Worm (Caenorhabditis elegans) whole organism, young adult: ENCODE measurements around the gene C48B4.3.

Experiments
- B0035.1 ChIP-seq: sonication (generic microtip); optimal IDR thresholded peaks from 2 replicates; lab custom pipeline; 2016; ENCODE audit warnings: missing genetic modification characterization, mild to moderate bottlenecking, missing compliant biosample characterization, missing genotype, missing genetic modification reagents
- C06A6.2 ChIP-seq: fragments of 200-800 bp; sonication (Bioruptor generic); conservative IDR thresholded peaks from 2 replicates; pipeline ENCODE4 v1.3.6; 2022; ENCODE audit warnings: missing genetic modification characterization, missing compliant biosample characterization
- D2030.7 ChIP-seq: fragments of 200-800 bp; sonication (Bioruptor generic); IDR thresholded peaks from 2 replicates; pipeline ENCODE4 v1.3.6; 2022; ENCODE audit warnings: missing genetic modification reagents, missing genetic modification characterization, missing compliant biosample characterization
- F10E7.11 ChIP-seq: sonication (generic microtip); optimal IDR thresholded peaks from 2 replicates; lab custom pipeline; 2017; ENCODE audit warnings: mild to moderate bottlenecking, missing genetic modification characterization, moderate library complexity, missing compliant biosample characterization
- F23B12.7 ChIP-seq: sonication (generic microtip); optimal IDR thresholded peaks from 2 replicates; lab custom pipeline; 2017; ENCODE audit warnings: missing genetic modification characterization, mild to moderate bottlenecking, missing compliant biosample characterization, antibody characterized with exemption, moderate library complexity; ENCODE audit not compliant: insufficient read depth
- F39B2.1 ChIP-seq: fragments of 200-800 bp; sonication (Bioruptor generic); IDR thresholded peaks from 2 replicates; pipeline ENCODE4 v1.3.6; 2022; ENCODE audit warnings: missing genetic modification reagents, missing genetic modification characterization, missing compliant biosample characterization
- F49E8.2 ChIP-seq: sonication (generic microtip); optimal IDR thresholded peaks from 3 replicates; lab custom pipeline; 2017; ENCODE audit warnings: missing genetic modification characterization, mild to moderate bottlenecking, missing compliant biosample characterization, antibody characterized with exemption, moderate library complexity; ENCODE audit not compliant: insufficient read depth
- F55B11.4 ChIP-seq: sonication (generic microtip); optimal IDR thresholded peaks from 2 replicates; lab custom pipeline; 2016; ENCODE audit warnings: missing compliant biosample characterization, missing genetic modification characterization, borderline replicate concordance; ENCODE audit not compliant: insufficient read depth
- F57C9.4 ChIP-seq: sonication (generic microtip); optimal IDR thresholded peaks from 2 replicates; lab custom pipeline; 2017; ENCODE audit warnings: mild to moderate bottlenecking, missing genetic modification characterization, missing compliant biosample characterization
- Y53G8AR.9 ChIP-seq: fragments of 200-800 bp; sonication (Bioruptor generic); conservative IDR thresholded peaks from 2 replicates; pipeline ENCODE4 v1.3.6; 2022; ENCODE audit warnings: missing genetic modification reagents, missing genetic modification characterization, missing compliant biosample characterization
- Y79H2A.3 ChIP-seq: fragments of 200-800 bp; sonication (Bioruptor generic); conservative IDR thresholded peaks from 2 replicates; pipeline ENCODE4 v1.3.6; 2022; ENCODE audit warnings: missing genetic modification reagents, missing genetic modification characterization, missing compliant biosample characterization
- attf-3 ChIP-seq: fragments of 200-800 bp; sonication (Bioruptor generic); conservative IDR thresholded peaks from 2 replicates; pipeline ENCODE4 v1.3.6; 2022; ENCODE audit warnings: missing genetic modification reagents, missing genetic modification characterization, missing compliant biosample characterization
- attf-5 ChIP-seq: fragments of 200-800 bp; sonication (Bioruptor generic); optimal IDR thresholded peaks from 2 replicates; lab custom pipeline; 2018; ENCODE audit warnings: mild to moderate bottlenecking, missing genetic modification characterization, missing compliant biosample characterization
- attf-6 ChIP-seq: fragments of 200-800 bp; sonication (Bioruptor generic); IDR thresholded peaks from 2 replicates; pipeline ENCODE4 v1.3.6; 2022; ENCODE audit warnings: missing genetic modification reagents, missing genetic modification characterization, missing compliant biosample characterization
- bed-1 ChIP-seq: fragments of 200-800 bp; sonication (Bioruptor generic); IDR thresholded peaks from 2 replicates; pipeline ENCODE4 v1.3.6; 2022; ENCODE audit warnings: missing genetic modification reagents, missing genetic modification characterization, missing compliant biosample characterization
- cebp-2 ChIP-seq: fragments of 200-800 bp; sonication (Bioruptor generic); IDR thresholded peaks from 2 replicates; pipeline ENCODE4 v1.3.6; 2022; ENCODE audit warnings: missing genetic modification characterization, missing compliant biosample characterization
- ceh-27 ChIP-seq: fragments of 200-800 bp; sonication (Bioruptor generic); optimal IDR thresholded peaks from 2 replicates; lab custom pipeline; 2018; ENCODE audit warnings: mild to moderate bottlenecking, missing genetic modification characterization, moderate library complexity, missing compliant biosample characterization
- ceh-58 ChIP-seq: fragments of 200-800 bp; sonication (Bioruptor generic); IDR thresholded peaks from 2 replicates; pipeline ENCODE4 v1.3.6; 2022; ENCODE audit warnings: missing genetic modification characterization, missing compliant biosample characterization
- ceh-79 ChIP-seq: sonication (generic microtip); optimal IDR thresholded peaks from 2 replicates; lab custom pipeline; 2017; ENCODE audit warnings: mild to moderate bottlenecking, missing genetic modification characterization, missing compliant biosample characterization
- chd-7 ChIP-seq: sonication (generic microtip); optimal IDR thresholded peaks from 2 replicates; lab custom pipeline; 2016; ENCODE audit warnings: mild to moderate bottlenecking, missing genetic modification characterization, moderate library complexity, missing compliant biosample characterization
- egl-18 ChIP-seq: fragments of 200-800 bp; sonication (Bioruptor generic); IDR thresholded peaks from 2 replicates; pipeline ENCODE4 v1.3.6; 2022; ENCODE audit warnings: missing genetic modification reagents, missing genetic modification characterization, missing compliant biosample characterization
- ets-4 ChIP-seq: fragments of 200-800 bp; sonication (Bioruptor generic); optimal IDR thresholded peaks from 2 replicates; lab custom pipeline; 2018; ENCODE audit warnings: mild to moderate bottlenecking, missing genetic modification characterization, missing compliant biosample characterization
- fkh-3 ChIP-seq: sonication (generic microtip); optimal IDR thresholded peaks from 2 replicates; lab custom pipeline; 2016; ENCODE audit warnings: mild to moderate bottlenecking, missing genetic modification characterization, missing compliant biosample characterization
- hlh-26 ChIP-seq: fragments of 200-800 bp; sonication (Bioruptor generic); conservative IDR thresholded peaks from 2 replicates; pipeline ENCODE4 v1.3.6; 2022; ENCODE audit warnings: missing genetic modification reagents, missing genetic modification characterization, missing compliant biosample characterization
- hrde-1 ChIP-seq: sonication (generic microtip); optimal IDR thresholded peaks from 2 replicates; lab custom pipeline; 2016; ENCODE audit warnings: missing genetic modification characterization, mild to moderate bottlenecking, missing compliant biosample characterization, moderate library complexity, missing genotype, missing genetic modification reagents, borderline replicate concordance
- hsf-1 ChIP-seq: fragments of 200-800 bp; sonication (Bioruptor generic); IDR thresholded peaks from 2 replicates; pipeline ENCODE4 v1.3.6; 2022; ENCODE audit warnings: missing genetic modification reagents, missing genetic modification characterization, missing compliant biosample characterization
- lin-26 ChIP-seq: fragments of 200-800 bp; sonication (Bioruptor generic); IDR thresholded peaks from 2 replicates; pipeline ENCODE4 v1.3.6; 2022; ENCODE audit warnings: missing genetic modification reagents, missing genetic modification characterization, missing compliant biosample characterization
- lin-35 ChIP-seq, 3 experiments: fragments of 150-350 bp in 2 of 3; sonication (generic microtip) in 1 of 3; optimal IDR thresholded peaks; 2 replicates each; lab custom pipeline; 2014 to 2018; ENCODE audit warnings: missing biosample characterization in 3 of 3, missing genetic modification characterization in 3 of 3, missing genetic modification reagents in 3 of 3
- lin-40 ChIP-seq: sonication (generic microtip); optimal IDR thresholded peaks from 2 replicates; lab custom pipeline; 2016; ENCODE audit warnings: missing genetic modification characterization, mild to moderate bottlenecking, missing compliant biosample characterization, missing genotype, missing genetic modification reagents
- lsy-27 ChIP-seq: sonication (generic microtip); optimal IDR thresholded peaks from 2 replicates; lab custom pipeline; 2017; ENCODE audit warnings: missing genetic modification characterization, mild to moderate bottlenecking, missing compliant biosample characterization, antibody characterized with exemption, missing genotype, borderline replicate concordance; ENCODE audit not compliant: insufficient read depth
- madf-8 ChIP-seq: fragments of 200-800 bp; sonication (Bioruptor generic); conservative IDR thresholded peaks from 2 replicates; pipeline ENCODE4 v1.3.6; 2022; ENCODE audit warnings: missing genetic modification reagents, missing genetic modification characterization, missing compliant biosample characterization
- mel-28 ChIP-seq: sonication (generic microtip); optimal IDR thresholded peaks from 2 replicates; lab custom pipeline; 2016; ENCODE audit warnings: borderline replicate concordance, mild to moderate bottlenecking, missing genetic modification characterization, missing compliant biosample characterization
- nhr-27 ChIP-seq: fragments of 200-800 bp; sonication (Bioruptor generic); optimal IDR thresholded peaks from 2 replicates; lab custom pipeline; 2018; ENCODE audit warnings: mild to moderate bottlenecking, missing genetic modification characterization, moderate library complexity, missing compliant biosample characterization
- nhr-90 ChIP-seq: sonication (generic microtip); optimal IDR thresholded peaks from 2 replicates; lab custom pipeline; 2016; ENCODE audit warnings: missing genotype, mild to moderate bottlenecking, missing genetic modification characterization, missing compliant biosample characterization
- rcor-1 ChIP-seq: fragments of 200-800 bp; sonication (Bioruptor generic); IDR thresholded peaks from 2 replicates; pipeline ENCODE4 v1.3.6; 2022; ENCODE audit warnings: missing genetic modification reagents, missing genetic modification characterization, missing compliant biosample characterization
- rec-8 ChIP-seq, 2 experiments: sonication (generic microtip); optimal IDR thresholded peaks; 2 replicates each; lab custom pipeline; 2016; ENCODE audit warnings: mild to moderate bottlenecking in 2 of 2, missing genetic modification characterization in 2 of 2, missing genetic modification reagents in 2 of 2, missing genotype in 2 of 2, missing biosample characterization in 1 of 2, missing compliant biosample characterization in 1 of 2, moderate library complexity in 1 of 2
- repo-1 ChIP-seq: sonication (generic microtip); optimal IDR thresholded peaks from 2 replicates; lab custom pipeline; 2017; ENCODE audit warnings: mild to moderate bottlenecking, missing genetic modification characterization, missing compliant biosample characterization
- sdz-38 ChIP-seq: sonication (generic microtip); optimal IDR thresholded peaks from 2 replicates; lab custom pipeline; 2016; ENCODE audit warnings: missing genotype, missing genetic modification characterization, missing compliant biosample characterization
- snpc-4 ChIP-seq, 5 experiments: fragments of 150-350 bp in 1 of 5; sonication (generic microtip) in 4 of 5; optimal IDR thresholded peaks; 2 replicates each; lab custom pipeline; 2014 to 2018; ENCODE audit warnings: missing genetic modification characterization in 5 of 5, missing biosample characterization in 3 of 5, antibody characterized with exemption in 2 of 5, mild to moderate bottlenecking in 2 of 5, missing compliant biosample characterization in 2 of 5, missing genotype in 2 of 5, moderate library complexity in 2 of 5, missing genetic modification reagents in 1 of 5
- somi-1 ChIP-seq: fragments of 200-800 bp; sonication (Bioruptor generic); optimal IDR thresholded peaks from 2 replicates; lab custom pipeline; 2018; ENCODE audit warnings: mild to moderate bottlenecking, missing genetic modification characterization, missing compliant biosample characterization
- tbx-9 ChIP-seq: sonication (generic microtip); optimal IDR thresholded peaks from 2 replicates; lab custom pipeline; 2016; ENCODE audit warnings: borderline replicate concordance, missing genetic modification characterization, inconsistent platforms, missing compliant biosample characterization
- tlf-1 ChIP-seq: fragments of 200-800 bp; sonication (Bioruptor generic); optimal IDR thresholded peaks from 2 replicates; lab custom pipeline; 2018; ENCODE audit warnings: mild to moderate bottlenecking, missing genetic modification characterization, missing compliant biosample characterization
- zim-3 ChIP-seq: sonication (generic microtip); optimal IDR thresholded peaks from 2 replicates; lab custom pipeline; 2017; ENCODE audit warnings: mild to moderate bottlenecking, missing genetic modification characterization, moderate library complexity, missing compliant biosample characterization
- ztf-18 ChIP-seq: sonication (generic microtip); optimal IDR thresholded peaks from 2 replicates; lab custom pipeline; 2016; ENCODE audit warnings: missing genotype, mild to moderate bottlenecking, missing genetic modification characterization, missing compliant biosample characterization
- ztf-3 ChIP-seq: fragments of 200-800 bp; sonication (Bioruptor generic); optimal IDR thresholded peaks from 2 replicates; lab custom pipeline; 2018; ENCODE audit warnings: mild to moderate bottlenecking, missing genetic modification characterization, missing compliant biosample characterization
- ztf-6 ChIP-seq: fragments of 200-800 bp; sonication (Bioruptor generic); IDR thresholded peaks from 2 replicates; pipeline ENCODE4 v1.3.6; 2022; ENCODE audit warnings: missing genetic modification reagents, missing genetic modification characterization, missing compliant biosample characterization

Gene C48B4.3

ce11 chrIII:9546016-9546659, 36.0 kb downstream of the C48B4.3 start, which contains the start of gene unc-16 (continued):
- TF ChIP-seq rec-8 (tag; optimal IDR thresholded peaks at IDR 0.05; lab: Kevin White, UChicago) = no peak
- no peak for TF ChIP-seq F49E8.2
- no peak for TF ChIP-seq tbx-9 (tag; lab: Kevin White, UChicago)
- no peak for TF ChIP-seq ztf-6 (GFP tag; lab: Robert Waterston, UW)
- TF ChIP-seq mel-28 (tag; lab: Kevin White, UChicago) = no peak
- TF ChIP-seq fkh-3 = no peak
- peak; percentile 85 for TF ChIP-seq lin-40 (tag; lab: Kevin White, UChicago)
- no peak for TF ChIP-seq nhr-90 (tag; lab: Kevin White, UChicago)
- TF ChIP-seq attf-5 (GFP tag; lab: Kevin White, UChicago) = peak; percentile 89
- no peak for TF ChIP-seq nhr-27 (tag; lab: Kevin White, UChicago)
- TF ChIP-seq F10E7.11 (tag; lab: Kevin White, UChicago) = no peak
- no peak for TF ChIP-seq ets-4 (GFP tag; lab: Kevin White, UChicago)
- TF ChIP-seq ceh-58 = no peak
- TF ChIP-seq ztf-18 (tag; lab: Kevin White, UChicago) = peak; percentile 54
- TF ChIP-seq cebp-2 (GFP tag; lab: Robert Waterston, UW) = no peak
- 0 out of 2 replicates have a peak, but pooled peaks have one; percentile 17 for TF ChIP-seq Y53G8AR.9 (GFP tag; lab: Robert Waterston, UW)
- TF ChIP-seq F57C9.4 (tag; lab: Kevin White, UChicago) = no peak
- no peak for TF ChIP-seq hsf-1 (GFP tag; lab: Robert Waterston, UW)
- TF ChIP-seq repo-1 (tag; lab: Kevin White, UChicago) = peak; percentile 46
- TF ChIP-seq bed-1 (GFP tag; lab: Robert Waterston, UW) = no peak
- TF ChIP-seq Y79H2A.3 (GFP tag; lab: Robert Waterston, UW) = no peak
- no peak for TF ChIP-seq F55B11.4 (tag; lab: Kevin White, UChicago)
- peak; percentile 28 for TF ChIP-seq tlf-1 (GFP tag; lab: Kevin White, UChicago)
- no peak for TF ChIP-seq F23B12.7
- TF ChIP-seq egl-18 (GFP tag; lab: Robert Waterston, UW) = no peak
- TF ChIP-seq madf-8 (GFP tag; lab: Robert Waterston, UW) = peak; percentile 40
- no peak for TF ChIP-seq somi-1 (GFP tag; lab: Kevin White, UChicago)
- TF ChIP-seq lin-35 (GFP tag; optimal IDR thresholded peaks at IDR 0.05; lab: Kevin White, UChicago) = peak in 1 of 3 experiments; percentile 82
- TF ChIP-seq sdz-38 (tag; lab: Kevin White, UChicago) = no peak
- no peak for TF ChIP-seq hlh-26 (GFP tag; lab: Robert Waterston, UW)
- TF ChIP-seq lin-26 (GFP tag; lab: Robert Waterston, UW) = peak; percentile 26; the same call in 1 of the 2 replicates
- no peak for TF ChIP-seq zim-3
- TF ChIP-seq attf-3 (GFP tag; lab: Robert Waterston, UW) = peak; percentile 59
- TF ChIP-seq C06A6.2 (GFP tag; lab: Robert Waterston, UW) = 0 out of 2 replicates have a peak, but pooled peaks have one; percentile 31
- no peak for TF ChIP-seq D2030.7 (GFP tag; lab: Robert Waterston, UW)
- TF ChIP-seq lsy-27 (tag; lab: Kevin White, UChicago) = no peak
- no peak for TF ChIP-seq hrde-1 (tag; lab: Kevin White, UChicago)
- no peak for TF ChIP-seq ceh-79 (tag; lab: Kevin White, UChicago)
- TF ChIP-seq B0035.1 = no peak
- no peak for TF ChIP-seq attf-6 (GFP tag; lab: Robert Waterston, UW)
- no peak for TF ChIP-seq snpc-4 (GFP tag; optimal IDR thresholded peaks at IDR 0.05; lab: Kevin White, UChicago)
- peak in 3 of 4 experiments; percentile 32 to 55 (median 52) for TF ChIP-seq snpc-4 (tag; optimal IDR thresholded peaks at IDR 0.05; lab: Kevin White, UChicago)
- TF ChIP-seq ztf-3 (GFP tag; lab: Kevin White, UChicago) = no peak
- TF ChIP-seq rcor-1 = peak; percentile 35; the same call in 1 of the 2 replicates
- TF ChIP-seq F39B2.1 (GFP tag; lab: Robert Waterston, UW) = no peak
- TF ChIP-seq chd-7 = no peak
- peak; percentile 88 for TF ChIP-seq ceh-27 (GFP tag; lab: Kevin White, UChicago)
